Worm (Caenorhabditis elegans) whole organism, young adult: ENCODE results near the gene F23B12.1.

ENCODE experiments used
- B0336.3 ChIP-seq: fragments of 200-800 bp; sonication (Bioruptor generic); IDR thresholded peaks from 2 replicates; pipeline ENCODE4 v1.3.6; 2022; ENCODE audit warnings: missing genetic modification characterization, missing compliant biosample characterization
- C06A6.2 ChIP-seq: fragments of 200-800 bp; sonication (Bioruptor generic); conservative IDR thresholded peaks from 2 replicates; pipeline ENCODE4 v1.3.6; 2022; ENCODE audit warnings: missing genetic modification characterization, missing compliant biosample characterization
- F37B4.10 ChIP-seq: fragments of 200-800 bp; sonication (Bioruptor generic); IDR thresholded peaks from 2 replicates; pipeline ENCODE4 v1.3.6; 2022; ENCODE audit warnings: missing genetic modification characterization, missing compliant biosample characterization
- F52B5.7 ChIP-seq: sonication (generic microtip); optimal IDR thresholded peaks from 2 replicates; lab custom pipeline; 2016; ENCODE audit warnings: mild to moderate bottlenecking, missing genetic modification characterization, missing compliant biosample characterization
- aptf-3 ChIP-seq: fragments of 200-800 bp; sonication (Bioruptor generic); IDR thresholded peaks from 2 replicates; pipeline ENCODE4 v1.3.6; 2022; ENCODE audit warnings: missing genetic modification characterization, missing compliant biosample characterization
- atf-7 ChIP-seq: sonication (generic microtip); optimal IDR thresholded peaks from 2 replicates; lab custom pipeline; 2017; ENCODE audit warnings: mild to moderate bottlenecking, missing genetic modification characterization, missing compliant biosample characterization
- attf-5 ChIP-seq: fragments of 200-800 bp; sonication (Bioruptor generic); optimal IDR thresholded peaks from 2 replicates; lab custom pipeline; 2018; ENCODE audit warnings: mild to moderate bottlenecking, missing genetic modification characterization, missing compliant biosample characterization
- attf-6 ChIP-seq: fragments of 200-800 bp; sonication (Bioruptor generic); IDR thresholded peaks from 2 replicates; pipeline ENCODE4 v1.3.6; 2022; ENCODE audit warnings: missing genetic modification reagents, missing genetic modification characterization, missing compliant biosample characterization
- cebp-1 ChIP-seq, 2 experiments: fragments of 200-800 bp in 1 of 2; sonication (Bioruptor generic) in 1 of 2; sonication (generic microtip) in 1 of 2; IDR thresholded peaks in 1 of 2; optimal IDR thresholded peaks in 1 of 2; 2 replicates each; pipeline versions ENCODE4 v1.3.6 to Lab custom; 2017 to 2022; ENCODE audit warnings: missing compliant biosample characterization in 2 of 2, missing genetic modification characterization in 2 of 2, mild to moderate bottlenecking in 1 of 2, missing genetic modification reagents in 1 of 2, moderate library complexity in 1 of 2
- ceh-40 ChIP-seq: fragments of 200-800 bp; sonication (Bioruptor generic); IDR thresholded peaks from 2 replicates; pipeline ENCODE4 v1.3.6; 2022; ENCODE audit warnings: missing genetic modification characterization, missing compliant biosample characterization
- ceh-91 ChIP-seq: fragments of 200-800 bp; sonication (Bioruptor generic); IDR thresholded peaks from 2 replicates; pipeline ENCODE4 v1.3.6; 2022; ENCODE audit warnings: missing genetic modification reagents, missing genetic modification characterization, missing compliant biosample characterization
- dox-1 ChIP-seq: fragments of 200-800 bp; sonication (Bioruptor generic); IDR thresholded peaks from 2 replicates; pipeline ENCODE4 v1.3.6; 2022; ENCODE audit warnings: missing genetic modification reagents, missing genetic modification characterization, missing compliant biosample characterization
- dpl-1 ChIP-seq: fragments of 150-350 bp; optimal IDR thresholded peaks from 2 replicates; lab custom pipeline; 2014; ENCODE audit warnings: missing biosample characterization, missing genetic modification reagents, missing genetic modification characterization
- ets-4 ChIP-seq: fragments of 200-800 bp; sonication (Bioruptor generic); optimal IDR thresholded peaks from 2 replicates; lab custom pipeline; 2018; ENCODE audit warnings: mild to moderate bottlenecking, missing genetic modification characterization, missing compliant biosample characterization
- hlh-26 ChIP-seq: fragments of 200-800 bp; sonication (Bioruptor generic); conservative IDR thresholded peaks from 2 replicates; pipeline ENCODE4 v1.3.6; 2022; ENCODE audit warnings: missing genetic modification reagents, missing genetic modification characterization, missing compliant biosample characterization
- lin-54 ChIP-seq: fragments of 200-800 bp; sonication (Bioruptor generic); optimal IDR thresholded peaks from 2 replicates; lab custom pipeline; 2018; ENCODE audit warnings: mild to moderate bottlenecking, missing genetic modification characterization, missing compliant biosample characterization
- madf-8 ChIP-seq: fragments of 200-800 bp; sonication (Bioruptor generic); conservative IDR thresholded peaks from 2 replicates; pipeline ENCODE4 v1.3.6; 2022; ENCODE audit warnings: missing genetic modification reagents, missing genetic modification characterization, missing compliant biosample characterization
- nhr-27 ChIP-seq: fragments of 200-800 bp; sonication (Bioruptor generic); optimal IDR thresholded peaks from 2 replicates; lab custom pipeline; 2018; ENCODE audit warnings: mild to moderate bottlenecking, missing genetic modification characterization, moderate library complexity, missing compliant biosample characterization
- nhr-80 ChIP-seq: sonication (generic microtip); optimal IDR thresholded peaks from 2 replicates; lab custom pipeline; 2016; ENCODE audit warnings: missing genetic modification characterization, missing compliant biosample characterization
- rec-8 ChIP-seq, 2 experiments: sonication (generic microtip); optimal IDR thresholded peaks; 2 replicates each; lab custom pipeline; 2016; ENCODE audit warnings: mild to moderate bottlenecking in 2 of 2, missing genetic modification characterization in 2 of 2, missing genetic modification reagents in 2 of 2, missing genotype in 2 of 2, missing biosample characterization in 1 of 2, missing compliant biosample characterization in 1 of 2, moderate library complexity in 1 of 2
- rpc-1 ChIP-seq, 2 experiments: fragments of 150-350 bp in 1 of 2; sonication (generic microtip) in 1 of 2; optimal IDR thresholded peaks; 2 replicates each; lab custom pipeline; 2014 to 2018; ENCODE audit warnings: missing biosample characterization in 1 of 2, missing genetic modification characterization in 1 of 2, missing genetic modification reagents in 1 of 2, missing genotype in 1 of 2
- sea-2 ChIP-seq: fragments of 200-800 bp; sonication (Bioruptor generic); IDR thresholded peaks from 2 replicates; pipeline ENCODE4 v1.3.6; 2022; ENCODE audit warnings: missing genetic modification characterization, missing compliant biosample characterization
- snpc-1.3 ChIP-seq: sonication (generic microtip); optimal IDR thresholded peaks from 2 replicates; lab custom pipeline; 2017; ENCODE audit warnings: missing genetic modification characterization, mild to moderate bottlenecking, missing compliant biosample characterization, antibody characterized with exemption, moderate library complexity, missing genotype, missing genetic modification reagents; ENCODE audit not compliant: insufficient read depth
- snpc-4 ChIP-seq, 5 experiments: fragments of 150-350 bp in 1 of 5; sonication (generic microtip) in 4 of 5; optimal IDR thresholded peaks; 2 replicates each; lab custom pipeline; 2014 to 2018; ENCODE audit warnings: missing genetic modification characterization in 5 of 5, missing biosample characterization in 3 of 5, antibody characterized with exemption in 2 of 5, mild to moderate bottlenecking in 2 of 5, missing compliant biosample characterization in 2 of 5, missing genotype in 2 of 5, moderate library complexity in 2 of 5, missing genetic modification reagents in 1 of 5
- ztf-25 ChIP-seq: fragments of 200-800 bp; sonication (Bioruptor generic); IDR thresholded peaks from 2 replicates; pipeline ENCODE4 v1.3.6; 2022; ENCODE audit warnings: missing genetic modification reagents, missing genetic modification characterization, missing compliant biosample characterization
- ztf-6 ChIP-seq: fragments of 200-800 bp; sonication (Bioruptor generic); IDR thresholded peaks from 2 replicates; pipeline ENCODE4 v1.3.6; 2022; ENCODE audit warnings: missing genetic modification reagents, missing genetic modification characterization, missing compliant biosample characterization

The F23B12.1 gene

ce11 chrV:14472229-14472628, 43.3 kb downstream of the F23B12.1 start, which contains the start of gene clec-227:
Gene clec-227 (plus strand): TSS chrV:14472529.
- TF ChIP-seq B0336.3 (GFP tag; lab: Robert Waterston, UW): no peak
- TF ChIP-seq, all 124 proteins: peak for 0

ce11 chrV:14474099-14474498, 45.1 kb downstream of the F23B12.1 start, which contains the start of gene clec-56:
Gene clec-56 (plus strand): TSS chrV:14474399.
- TF ChIP-seq ztf-6 (GFP tag; lab: Robert Waterston, UW): no peak
- TF ChIP-seq nhr-80 (tag; lab: Kevin White, UChicago): peak; percentile 24

ce11 chrV:14476680-14477079, 47.7 kb downstream of the F23B12.1 start, which contains the start of gene clec-54:
Gene clec-54 (plus strand): TSS chrV:14476903.
- no peak for TF ChIP-seq ztf-25 (GFP tag; lab: Robert Waterston, UW)
- no peak for TF ChIP-seq lin-54 (GFP tag; lab: Kevin White, UChicago)
- no peak for TF ChIP-seq ceh-91 (GFP tag; lab: Robert Waterston, UW)
- no peak for TF ChIP-seq snpc-4 (GFP tag; optimal IDR thresholded peaks at IDR 0.05; lab: Kevin White, UChicago)
- no peak for TF ChIP-seq snpc-4 (tag; optimal IDR thresholded peaks at IDR 0.05; lab: Kevin White, UChicago)
- peak; percentile 35 for TF ChIP-seq nhr-80 (tag; lab: Kevin White, UChicago)
- TF ChIP-seq, all 124 proteins: peak for 1

- TF ChIP-seq F37B4.10 (GFP tag; lab: Robert Waterston, UW) (no peak), hlh-26 (no peak), nhr-27 (tag; lab: Kevin White, UChicago) (no peak), F52B5.7 (no peak), snpc-1.3 (no peak), C06A6.2 (GFP tag; lab: Robert Waterston, UW) (no peak), aptf-3 (GFP tag; lab: Robert Waterston, UW) (no peak), ets-4 (GFP tag; lab: Kevin White, UChicago) (no peak), ceh-40 (GFP tag; lab: Robert Waterston, UW) (no peak), rpc-1 (optimal IDR thresholded peaks at IDR 0.05; lab: Kevin White, UChicago) (no peak), rpc-1 (tag; optimal IDR thresholded peaks at IDR 0.05; lab: Kevin White, UChicago) (no peak), rec-8 (tag; optimal IDR thresholded peaks at IDR 0.05; lab: Kevin White, UChicago) (no peak), dpl-1 (GFP tag; lab: Kevin White, UChicago) (no peak), ztf-25 (GFP tag; lab: Robert Waterston, UW) (no peak), attf-6 (GFP tag; lab: Robert Waterston, UW) (no peak), cebp-1 (GFP tag; IDR thresholded peaks at IDR 0.05; lab: Robert Waterston, UW) (no peak), cebp-1 (tag; optimal IDR thresholded peaks at IDR 0.05; lab: Kevin White, UChicago) (no peak), madf-8 (GFP tag; lab: Robert Waterston, UW) (no peak), sea-2 (GFP tag; lab: Robert Waterston, UW) (no peak), dox-1 (no peak), attf-5 (GFP tag; lab: Kevin White, UChicago) (no peak), atf-7 (tag; lab: Kevin White, UChicago) (no peak)
Observed at ce11 chrV:14478979-14479378, 50.0 kb downstream of the F23B12.1 start, which contains the start of gene clec-55. Gene clec-55 (plus strand): TSS chrV:14479279.
